Fruit fly (Drosophila melanogaster) whole organism, prepupa: Measurements from ENCODE around the gene mAcon1.

Experiments
- CG11762 ChIP-seq: fragments of 200-800 bp; sonication (Bioruptor generic); optimal IDR thresholded peaks from 3 replicates; lab custom pipeline; 2016; ENCODE audit warnings: missing biosample characterization, missing genetic modification characterization; ENCODE audit not compliant: insufficient read depth
- CG31627 ChIP-seq: fragments of 200-800 bp; sonication (Bioruptor generic); optimal IDR thresholded peaks from 3 replicates; lab custom pipeline; 2016; ENCODE audit warnings: missing biosample characterization, missing genetic modification characterization
- CG32006 ChIP-seq: fragments of 200-800 bp; sonication (Bioruptor generic); optimal IDR thresholded peaks from 3 replicates; lab custom pipeline; 2017; ENCODE audit warnings: missing biosample characterization, mild to moderate bottlenecking, missing genetic modification characterization
- CG8319 ChIP-seq: fragments of 200-800 bp; sonication (Bioruptor generic); optimal IDR thresholded peaks from 3 replicates; lab custom pipeline; 2016; ENCODE audit warnings: missing biosample characterization, missing genetic modification characterization
- Eip75B ChIP-seq: fragments of 200-800 bp; sonication (Bioruptor generic); optimal IDR thresholded peaks from 3 replicates; lab custom pipeline; 2016; ENCODE audit warnings: missing biosample characterization, missing genetic modification characterization
- Hr38 ChIP-seq: sonication (Bioruptor generic); optimal IDR thresholded peaks from 2 replicates; lab custom pipeline; 2016; ENCODE audit warnings: missing biosample characterization, missing genetic modification characterization
- Sox15 ChIP-seq: fragments of 200-800 bp; sonication (Bioruptor generic); optimal IDR thresholded peaks from 3 replicates; lab custom pipeline; 2016; ENCODE audit warnings: missing biosample characterization, missing genetic modification characterization
- eg ChIP-seq: fragments of 200-800 bp; sonication (Bioruptor generic); IDR thresholded peaks from 3 replicates; pipeline ENCODE4 v1.3.6; 2022; ENCODE audit warnings: missing biosample characterization, missing genetic modification characterization
- esn ChIP-seq: fragments of 200-800 bp; sonication (Bioruptor generic); optimal IDR thresholded peaks from 2 replicates; lab custom pipeline; 2016; ENCODE audit warnings: missing biosample characterization, mild to moderate bottlenecking, missing genetic modification characterization, moderate library complexity
- lz ChIP-seq: fragments of 200-800 bp; sonication (Bioruptor generic); optimal IDR thresholded peaks from 3 replicates; lab custom pipeline; 2016; ENCODE audit warnings: missing biosample characterization, missing genetic modification characterization

DNA sequence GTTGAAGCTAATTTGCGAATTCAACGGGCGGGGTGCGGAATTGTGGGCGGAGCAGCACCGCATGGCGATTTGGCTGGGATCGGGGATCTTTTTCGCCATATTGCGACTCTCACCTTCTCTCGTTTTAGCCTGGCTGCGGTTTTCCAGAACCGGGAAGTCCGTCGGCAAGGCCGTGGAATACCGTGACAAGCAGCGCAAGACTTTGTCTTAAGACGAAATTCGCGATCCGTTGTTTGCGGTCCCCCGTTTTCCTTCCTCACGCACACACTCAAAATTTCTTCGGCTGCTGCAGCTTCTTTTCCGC lies 10.8 kb downstream of the mAcon1 start:
- TF ChIP-seq Sox15 (GFP tag; lab: Kevin White, UChicago) (no peak), eg (GFP tag; lab: Robert Waterston, UW) (no peak), Eip75B (GFP tag; lab: Kevin White, UChicago) (no peak), CG8319 (GFP tag; lab: Kevin White, UChicago) (no peak), CG31627 (GFP tag; lab: Kevin White, UChicago) (no peak), CG32006 (GFP tag; lab: Kevin White, UChicago) (no peak), Hr38 (GFP tag; lab: Kevin White, UChicago) (no peak), esn (GFP tag; lab: Kevin White, UChicago) (no peak), lz (GFP tag; lab: Kevin White, UChicago) (no peak), CG11762 (GFP tag; lab: Kevin White, UChicago) (no peak)
